Fruit fly (Drosophila melanogaster) whole organism, adult: ENCODE measurements around the gene CG9727.

Experiments
- CG11617 ChIP-seq: fragments of 200-800 bp; sonication (Bioruptor generic); optimal IDR thresholded peaks from 2 replicates; lab custom pipeline; 2017; ENCODE audit warnings: mild to moderate bottlenecking, missing biosample characterization, missing genetic modification reagents, missing genetic modification characterization
- CG14711 ChIP-seq: fragments of 200-800 bp; sonication (Bioruptor generic); optimal IDR thresholded peaks from 2 replicates; lab custom pipeline; 2018; ENCODE audit warnings: missing biosample characterization, mild to moderate bottlenecking, missing genetic modification characterization, moderate library complexity
- kay ChIP-seq: fragments of 200-800 bp; sonication (Bioruptor generic); peaks from one replicate; lab custom pipeline; 2016; ENCODE audit warnings: missing biosample characterization, missing genetic modification characterization, borderline replicate concordance
- toe ChIP-seq: fragments of 200-800 bp; sonication (Bioruptor generic); optimal IDR thresholded peaks from 2 replicates; lab custom pipeline; 2016; ENCODE audit warnings: missing biosample characterization, missing genetic modification characterization

DNA sequence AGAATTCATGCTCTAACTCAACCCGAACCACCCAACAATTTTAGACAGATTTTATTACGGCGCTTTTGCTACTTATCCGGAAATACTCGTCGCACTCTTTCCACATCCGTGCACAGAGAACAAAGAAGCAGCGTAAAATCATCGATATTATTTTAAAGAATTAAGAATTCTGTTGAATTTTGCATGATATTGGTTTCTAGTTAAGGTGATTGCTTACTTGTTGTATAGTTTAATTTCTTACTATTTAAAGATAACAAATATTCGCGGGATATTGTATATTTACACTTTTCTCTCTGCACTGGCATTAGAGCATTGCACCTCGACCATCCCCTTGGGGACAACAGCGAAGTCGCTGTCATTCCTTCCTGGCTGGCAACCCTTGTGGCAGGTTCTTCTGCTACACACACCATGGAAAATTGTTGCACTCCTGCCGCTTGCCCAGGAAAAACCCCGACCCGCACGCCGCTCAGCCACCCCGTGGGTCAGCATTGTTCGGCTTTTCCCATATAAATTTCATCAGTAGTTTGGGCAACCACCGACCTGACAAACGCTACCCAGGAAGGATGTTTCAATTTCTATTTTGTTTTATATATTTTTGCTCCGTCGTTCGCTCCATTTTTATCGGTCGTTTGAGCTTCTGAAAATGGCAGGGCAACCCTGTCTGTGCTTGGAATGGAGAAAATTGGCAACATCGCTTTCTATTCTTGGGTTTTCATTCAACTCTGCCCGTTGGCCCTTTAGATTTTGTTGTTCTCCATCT, 28.7 kb downstream of the CG9727 start:
- TF ChIP-seq CG14711 (tag; lab: Kevin White, UChicago) (peak; percentile 4), toe (GFP tag; lab: Kevin White, UChicago) (no peak), CG11617 (GFP tag; lab: Kevin White, UChicago) (no peak), kay (GFP tag; lab: Kevin White, UChicago) (no peak)
